Fruit fly (Drosophila melanogaster): ENCODE data around the gene CG2224.

DNA sequence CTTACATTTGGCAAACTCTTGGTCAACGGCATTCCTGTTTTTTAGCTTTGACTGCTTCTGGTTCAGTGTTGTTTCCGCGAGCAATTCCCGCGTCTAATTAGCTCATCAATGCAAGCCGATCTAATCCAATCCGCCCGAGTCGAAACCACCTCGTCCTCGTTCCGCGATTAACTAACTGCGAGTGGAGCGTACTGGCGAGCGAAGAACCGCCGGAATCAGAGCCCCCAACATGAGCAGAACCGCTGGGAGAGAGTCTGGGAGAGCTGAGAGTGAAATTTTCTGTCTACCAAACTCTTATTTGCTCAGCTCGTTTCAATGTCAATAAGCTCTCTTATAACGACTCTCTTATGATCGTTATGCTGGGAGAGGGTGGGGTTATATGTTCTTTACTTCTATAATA is 8.9 kb downstream of the CG2224 start:
- TF ChIP-seq usp (GFP tag; optimal IDR thresholded peaks at IDR 0.05) (no peak), Dll (optimal IDR thresholded peaks at IDR 0.05) (peak; percentile 91), pan (optimal IDR thresholded peaks at IDR 0.05) (no peak), EcR (GFP tag; optimal IDR thresholded peaks at IDR 0.05) (no peak), psq (optimal IDR thresholded peaks at IDR 0.05) (no peak), CG8478 (optimal IDR thresholded peaks at IDR 0.05) (no peak)
